Worm (Caenorhabditis elegans): ENCODE data around the gene fat-6.

fat-6 gene

DNA sequence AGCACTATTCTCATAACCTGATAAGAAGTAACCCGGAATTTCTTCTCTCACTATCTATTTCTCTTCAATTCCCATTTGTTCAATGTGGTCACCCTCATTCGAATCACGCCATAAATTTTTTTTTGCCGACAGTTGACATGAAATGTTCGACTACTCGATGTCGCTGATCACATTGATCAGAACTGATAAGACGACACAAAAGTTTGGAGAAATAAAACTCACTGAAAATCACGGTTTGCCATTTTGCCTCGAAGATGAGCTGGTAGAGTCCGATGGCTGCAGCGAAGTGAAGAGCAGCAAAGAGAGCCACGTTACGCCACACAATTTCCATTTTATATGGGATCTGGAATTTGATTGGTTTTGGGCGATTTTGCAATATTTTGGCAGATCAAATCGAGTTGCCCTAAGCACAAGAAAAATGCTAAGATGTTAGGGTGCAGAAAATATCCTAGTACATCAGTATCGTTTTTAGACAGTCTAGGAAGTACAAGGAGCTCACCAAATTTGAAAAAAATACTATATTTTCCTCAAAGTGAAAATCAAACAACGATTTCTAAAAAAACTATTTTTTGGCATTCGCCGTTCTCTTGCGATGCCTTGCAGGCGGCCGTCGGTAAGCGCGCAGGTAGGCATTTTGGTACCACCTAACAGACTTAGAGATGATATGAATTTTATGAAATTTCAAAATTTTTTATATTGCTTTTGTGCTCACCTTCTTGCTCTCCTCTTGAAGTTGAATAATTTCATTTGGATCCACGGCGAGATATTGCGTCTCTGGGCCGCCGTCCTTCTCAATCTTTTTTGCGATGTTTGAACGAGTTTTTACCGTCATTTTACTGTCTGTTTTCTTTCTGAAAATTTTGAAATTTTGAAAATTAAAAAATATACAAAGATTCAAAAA, at the start of gene fat-6:
Gene fat-6 (minus strand): TSS at position 851 of the 901 bp plus-strand sequence.
- TF ChIP-seq Y116A8C.19 (tag; optimal IDR thresholded peaks at IDR 0.05; ENCODE audit: borderline replicate concordance) (no peak), C16A3.4 (tag; optimal IDR thresholded peaks at IDR 0.05) (no peak), fkh-10 (GFP tag; optimal IDR thresholded peaks at IDR 0.05) (no peak), snpc-4 (tag; optimal IDR thresholded peaks at IDR 0.05) (no peak), nhr-12 (tag; optimal IDR thresholded peaks at IDR 0.05) (no peak), mef-2 (tag; optimal IDR thresholded peaks at IDR 0.05) (no peak), aly-2 (tag; optimal IDR thresholded peaks at IDR 0.05) (no peak), zag-1 (tag; optimal IDR thresholded peaks at IDR 0.05) (no peak), nhr-47 (tag; optimal IDR thresholded peaks at IDR 0.05) (peak; percentile 2), lin-14 (GFP tag; optimal IDR thresholded peaks at IDR 0.05) (peak; percentile 58), rnt-1 (tag; optimal IDR thresholded peaks at IDR 0.05) (no peak), ama-1 (optimal IDR thresholded peaks at IDR 0.05) (no peak), unc-30 (tag; optimal IDR thresholded peaks at IDR 0.05) (no peak), nhr-19 (GFP tag; conservative IDR thresholded peaks at IDR 0.05) (no peak), xbp-1 (tag; optimal IDR thresholded peaks at IDR 0.05) (no peak), efl-1 (optimal IDR thresholded peaks at IDR 0.05) (no peak), efl-1 (GFP tag; optimal IDR thresholded peaks at IDR 0.05 in 1 of 2) (peak in 1 of 2 experiments; percentile 83), blmp-1 (tag; optimal IDR thresholded peaks at IDR 0.05) (peak; percentile 23), tlp-1 (tag; optimal IDR thresholded peaks at IDR 0.05) (peak; percentile 24), mab-9 (GFP tag; IDR thresholded peaks at IDR 0.05) (no peak), ets-5 (GFP tag; IDR thresholded peaks at IDR 0.05) (no peak), sptf-1 (tag; optimal IDR thresholded peaks at IDR 0.05) (no peak), skn-1 (tag; optimal IDR thresholded peaks at IDR 0.05) (no peak), nhr-11 (tag; optimal IDR thresholded peaks at IDR 0.05) (no peak), C04F5.9 (tag; optimal IDR thresholded peaks at IDR 0.05) (no peak), tbx-2 (tag; optimal IDR thresholded peaks at IDR 0.05) (no peak), nhr-28 (tag; optimal IDR thresholded peaks at IDR 0.05) (no peak), dpl-1 (GFP tag; optimal IDR thresholded peaks at IDR 0.05) (no peak), snu-23 (GFP tag; optimal IDR thresholded peaks at IDR 0.05) (no peak), unc-86 (tag; optimal IDR thresholded peaks at IDR 0.05) (no peak), F16B12.6 (tag; optimal IDR thresholded peaks at IDR 0.05) (no peak), hlh-4 (tag; optimal IDR thresholded peaks at IDR 0.05) (no peak), ceh-63 (GFP tag; optimal IDR thresholded peaks at IDR 0.05) (no peak), unc-130 (tag; optimal IDR thresholded peaks at IDR 0.05) (no peak), nhr-85 (tag) (peak; percentile 80), sox-4 (tag; optimal IDR thresholded peaks at IDR 0.05) (no peak), grh-1 (GFP tag; IDR thresholded peaks at IDR 0.05) (no peak), jun-1 (tag; optimal IDR thresholded peaks at IDR 0.05) (no peak), unc-62 (GFP tag; optimal IDR thresholded peaks at IDR 0.05) (no peak), nhr-77 (tag; optimal IDR thresholded peaks at IDR 0.05) (no peak), ztf-11 (tag; optimal IDR thresholded peaks at IDR 0.05) (no peak), mep-1 (tag; optimal IDR thresholded peaks at IDR 0.05) (peak; percentile 31), egl-13 (tag; optimal IDR thresholded peaks at IDR 0.05) (no peak), hlh-17 (GFP tag; optimal IDR thresholded peaks at IDR 0.05; ENCODE audit: borderline replicate concordance) (no peak), lin-15B (tag; optimal IDR thresholded peaks at IDR 0.05) (no peak), unc-98 (GFP tag; IDR thresholded peaks at IDR 0.05) (no peak), lin-13 (GFP tag; optimal IDR thresholded peaks at IDR 0.05) (no peak), dsc-1 (tag; optimal IDR thresholded peaks at IDR 0.05) (no peak), fos-1 (tag; optimal IDR thresholded peaks at IDR 0.05) (no peak), isw-1 (GFP tag; IDR thresholded peaks at IDR 0.05) (no peak), vab-15 (tag; optimal IDR thresholded peaks at IDR 0.05) (no peak), C34B4.2 (tag; optimal IDR thresholded peaks at IDR 0.05) (no peak), efl-3 (GFP tag; optimal IDR thresholded peaks at IDR 0.05) (no peak), elt-3 (tag; optimal IDR thresholded peaks at IDR 0.05) (peak in 3 of 6 experiments; percentile 59 to 60 (median 59))
